Fruit fly (Drosophila melanogaster) whole organism, embryonic: ENCODE data around the gene CG13114.

Source experiments
- Awh ChIP-seq: fragments of 200-800 bp; sonication (Bioruptor generic); IDR thresholded peaks from 2 replicates; pipeline ENCODE4, ENCODE4 v1.3.6; 2022; ENCODE audit warnings: missing biosample characterization, missing genetic modification characterization
- CG10462 ChIP-seq: fragments of 200-800 bp; sonication (Bioruptor generic); optimal IDR thresholded peaks from 2 replicates; lab custom pipeline; 2016; ENCODE audit warnings: missing biosample characterization, missing genetic modification characterization
- CG11093 ChIP-seq: fragments of 200-800 bp; sonication (Bioruptor generic); IDR thresholded peaks from 3 replicates; pipeline ENCODE4 v1.3.6; 2022; ENCODE audit warnings: missing biosample characterization, missing genetic modification characterization
- CG11456 ChIP-seq: fragments of 200-800 bp; sonication (Bioruptor generic); IDR thresholded peaks from 3 replicates; pipeline ENCODE4 v1.3.6; 2022; ENCODE audit warnings: missing biosample characterization, missing genetic modification characterization
- CG12155 ChIP-seq: fragments of 200-800 bp; sonication (Bioruptor generic); optimal IDR thresholded peaks from 3 replicates; lab custom pipeline; 2016; ENCODE audit warnings: missing biosample characterization, missing genetic modification characterization
- CG12744 ChIP-seq: fragments of 200-800 bp; sonication (Bioruptor generic); optimal IDR thresholded peaks from 2 replicates; lab custom pipeline; 2016; ENCODE audit warnings: missing biosample characterization, missing genetic modification characterization
- CG13424 ChIP-seq: fragments of 200-800 bp; sonication (Bioruptor generic); optimal IDR thresholded peaks from 2 replicates; lab custom pipeline; 2019; ENCODE audit warnings: missing biosample characterization, mild to moderate bottlenecking, missing genetic modification characterization, moderate library complexity
- CG13624 ChIP-seq: fragments of 200-800 bp; sonication (Bioruptor generic); optimal IDR thresholded peaks from 2 replicates; lab custom pipeline; 2016; ENCODE audit warnings: missing biosample characterization, missing genetic modification characterization
- CG13894 ChIP-seq: fragments of 200-800 bp; sonication (Bioruptor generic); optimal IDR thresholded peaks from 3 replicates; lab custom pipeline; 2018; ENCODE audit warnings: missing biosample characterization, mild to moderate bottlenecking, missing genetic modification characterization, moderate library complexity
- CG15269 ChIP-seq: fragments of 200-800 bp; sonication (Bioruptor generic); optimal IDR thresholded peaks from 2 replicates; lab custom pipeline; 2018; ENCODE audit warnings: missing biosample characterization, mild to moderate bottlenecking, missing genetic modification characterization, moderate library complexity
- CG15601 ChIP-seq: fragments of 200-800 bp; sonication (Bioruptor generic); optimal IDR thresholded peaks from 3 replicates; lab custom pipeline; 2019; ENCODE audit warnings: missing biosample characterization, mild to moderate bottlenecking, missing genetic modification characterization, moderate library complexity
- CG17361 ChIP-seq: fragments of 200-800 bp; sonication (Bioruptor generic); IDR thresholded peaks from 3 replicates; pipeline ENCODE4 v1.3.6; 2022; ENCODE audit warnings: missing biosample characterization, missing genetic modification characterization
- CG2875 ChIP-seq: fragments of 200-800 bp; sonication (Bioruptor generic); optimal IDR thresholded peaks from 2 replicates; lab custom pipeline; 2017; ENCODE audit warnings: missing biosample characterization, mild to moderate bottlenecking, missing genetic modification characterization, missing genetic modification reagents
- CG31224 ChIP-seq: fragments of 200-800 bp; sonication (Bioruptor generic); IDR thresholded peaks from 2 replicates; pipeline ENCODE4 v1.3.6; 2022; ENCODE audit warnings: missing biosample characterization, missing genetic modification characterization
- CG31441 ChIP-seq: fragments of 200-800 bp; sonication (Bioruptor generic); IDR thresholded peaks from 2 replicates; pipeline ENCODE4 v1.3.6; 2022; ENCODE audit warnings: missing biosample characterization, missing genetic modification characterization
- CG3407 ChIP-seq: fragments of 200-800 bp; sonication (Bioruptor generic); optimal IDR thresholded peaks from 2 replicates; lab custom pipeline; 2018; ENCODE audit warnings: missing biosample characterization, mild to moderate bottlenecking, missing genetic modification characterization
- CG4282 ChIP-seq: fragments of 200-800 bp; sonication (Bioruptor generic); optimal IDR thresholded peaks from 2 replicates; lab custom pipeline; 2016; ENCODE audit warnings: missing biosample characterization, missing genetic modification characterization
- CG4707 ChIP-seq: fragments of 200-800 bp; sonication (Bioruptor generic); optimal IDR thresholded peaks from 2 replicates; lab custom pipeline; 2018; ENCODE audit warnings: missing biosample characterization, mild to moderate bottlenecking, missing genetic modification characterization, moderate library complexity
- CG6765 ChIP-seq: fragments of 200-800 bp; sonication (Bioruptor generic); optimal IDR thresholded peaks from 3 replicates; lab custom pipeline; 2017; ENCODE audit warnings: missing biosample characterization, mild to moderate bottlenecking, missing genetic modification characterization
- CG6791 ChIP-seq: fragments of 200-800 bp; sonication (Bioruptor generic); IDR thresholded peaks from 3 replicates; pipeline ENCODE4 v1.3.6; 2022; ENCODE audit warnings: missing biosample characterization, missing genetic modification characterization; ENCODE audit not compliant: partially characterized antibody
- CG6854 ChIP-seq: fragments of 200-800 bp; sonication (Bioruptor generic); optimal IDR thresholded peaks from 3 replicates; lab custom pipeline; 2017; ENCODE audit warnings: missing biosample characterization, mild to moderate bottlenecking, missing genetic modification characterization
- CG7839 ChIP-seq: fragments of 200-800 bp; sonication (Bioruptor generic); optimal IDR thresholded peaks from 3 replicates; lab custom pipeline; 2018; ENCODE audit warnings: missing biosample characterization, mild to moderate bottlenecking, missing genetic modification characterization, moderate library complexity
- CG8944 ChIP-seq: fragments of 200-800 bp; sonication (Bioruptor generic); optimal IDR thresholded peaks from 3 replicates; lab custom pipeline; 2016; ENCODE audit warnings: missing biosample characterization, missing genetic modification characterization
- CG9797 ChIP-seq: fragments of 200-800 bp; sonication (Bioruptor generic); optimal IDR thresholded peaks from 3 replicates; lab custom pipeline; 2018; ENCODE audit warnings: missing biosample characterization, mild to moderate bottlenecking, missing genetic modification characterization
- CoRest ChIP-seq: fragments of 200-800 bp; sonication (Bioruptor generic); optimal IDR thresholded peaks from 3 replicates; lab custom pipeline; 2018; ENCODE audit warnings: missing biosample characterization, mild to moderate bottlenecking, missing genetic modification characterization, moderate library complexity
- Dbx ChIP-seq: fragments of 200-800 bp; sonication (Bioruptor generic); IDR thresholded peaks from 3 replicates; pipeline ENCODE4 v1.3.6; 2022; ENCODE audit warnings: missing biosample characterization, missing genetic modification characterization
- Dip2 ChIP-seq: fragments of 200-800 bp; sonication (Bioruptor generic); IDR thresholded peaks from 2 replicates; pipeline ENCODE4 v1.3.6; 2022; ENCODE audit warnings: missing biosample characterization, missing genetic modification characterization
- Drgx ChIP-seq: fragments of 200-800 bp; sonication (Bioruptor generic); IDR thresholded peaks from 2 replicates; pipeline ENCODE4 v1.3.6; 2022; ENCODE audit warnings: missing biosample characterization, missing genetic modification characterization
- Fer3 ChIP-seq: fragments of 200-800 bp; sonication (Bioruptor generic); optimal IDR thresholded peaks from 2 replicates; lab custom pipeline; 2018; ENCODE audit warnings: missing biosample characterization, mild to moderate bottlenecking, missing genetic modification characterization, moderate library complexity
- MTF-1 ChIP-seq: fragments of 200-800 bp; sonication (Bioruptor generic); optimal IDR thresholded peaks from 2 replicates; lab custom pipeline; 2018; ENCODE audit warnings: missing biosample characterization, mild to moderate bottlenecking, missing genetic modification characterization, borderline replicate concordance
- Myb ChIP-seq: fragments of 200-800 bp; sonication (Bioruptor generic); optimal IDR thresholded peaks from 2 replicates; lab custom pipeline; 2016; ENCODE audit warnings: missing biosample characterization, missing genetic modification characterization
- Ptx1 ChIP-seq: fragments of 200-800 bp; sonication (Bioruptor generic); IDR thresholded peaks from 2 replicates; pipeline ENCODE4 v1.3.6; 2022; ENCODE audit warnings: missing biosample characterization, missing genetic modification characterization
- Sry-δ ChIP-seq: fragments of 200-800 bp; sonication (Bioruptor generic); optimal IDR thresholded peaks from 2 replicates; lab custom pipeline; 2016; ENCODE audit warnings: missing biosample characterization, missing genetic modification characterization
- az2 ChIP-seq: fragments of 200-800 bp; sonication (Bioruptor generic); optimal IDR thresholded peaks from 3 replicates; lab custom pipeline; 2016; ENCODE audit warnings: missing biosample characterization, missing genetic modification characterization
- bigmax ChIP-seq: fragments of 200-800 bp; sonication (Bioruptor generic); optimal IDR thresholded peaks from 2 replicates; lab custom pipeline; 2018; ENCODE audit warnings: missing biosample characterization, mild to moderate bottlenecking, missing genetic modification characterization
- cas ChIP-seq: fragments of 200-800 bp; sonication (Bioruptor generic); IDR thresholded peaks from 2 replicates; pipeline ENCODE4 v1.3.6; 2022; ENCODE audit warnings: missing biosample characterization, missing genetic modification characterization
- crp ChIP-seq, 2 experiments: fragments of 200-800 bp; sonication (Bioruptor generic); optimal IDR thresholded peaks; 2 replicates in 1 of 2; 3 replicates in 1 of 2; lab custom pipeline; 2017; ENCODE audit warnings: missing biosample characterization in 2 of 2, missing genetic modification characterization in 2 of 2, mild to moderate bottlenecking in 1 of 2, moderate library complexity in 1 of 2
- dmrt99B ChIP-seq: fragments of 200-800 bp; sonication (Bioruptor generic); optimal IDR thresholded peaks from 2 replicates; lab custom pipeline; 2018; ENCODE audit warnings: missing biosample characterization, mild to moderate bottlenecking, missing genetic modification characterization, moderate library complexity
- dpn ChIP-seq, 2 experiments: fragments of 200-800 bp; sonication (Bioruptor generic); optimal IDR thresholded peaks; 3 replicates each; lab custom pipeline; 2016; ENCODE audit warnings: missing biosample characterization in 2 of 2, missing genetic modification characterization in 2 of 2
- dysf ChIP-seq: fragments of 200-800 bp; sonication (Bioruptor generic); IDR thresholded peaks from 3 replicates; pipeline ENCODE4 v1.3.6; 2022; ENCODE audit warnings: missing biosample characterization, missing genetic modification characterization
- ems ChIP-seq: fragments of 200-800 bp; sonication (Bioruptor generic); optimal IDR thresholded peaks from 3 replicates; lab custom pipeline; 2016; ENCODE audit warnings: missing biosample characterization, missing genetic modification characterization
- eve ChIP-seq, 2 experiments: fragments of >200 bp; optimal IDR thresholded peaks; 2 replicates each; lab custom pipeline; 2017; ENCODE audit warnings: missing biosample characterization in 2 of 2, missing genetic modification characterization in 2 of 2
- hth ChIP-seq: fragments of >200 bp; optimal IDR thresholded peaks from 2 replicates; lab custom pipeline; 2017; ENCODE audit warnings: inconsistent platforms
- mirr ChIP-seq: fragments of 200-800 bp; sonication (Bioruptor generic); optimal IDR thresholded peaks from 3 replicates; lab custom pipeline; 2018; ENCODE audit warnings: missing biosample characterization, mild to moderate bottlenecking, missing genetic modification characterization
- pzg ChIP-seq: fragments of 200-800 bp; sonication (Bioruptor generic); optimal IDR thresholded peaks from 3 replicates; lab custom pipeline; 2018; ENCODE audit warnings: missing biosample characterization, mild to moderate bottlenecking, missing genetic modification characterization, moderate library complexity
- sisA ChIP-seq: fragments of 200-800 bp; sonication (Bioruptor generic); IDR thresholded peaks from 2 replicates; pipeline ENCODE4 v1.3.6; 2022; ENCODE audit warnings: missing biosample characterization, missing genetic modification characterization
- sqz ChIP-seq: fragments of 200-800 bp; sonication (Bioruptor generic); optimal IDR thresholded peaks from 3 replicates; lab custom pipeline; 2018; ENCODE audit warnings: missing biosample characterization, mild to moderate bottlenecking, missing genetic modification characterization
- tgo ChIP-seq: fragments of 200-800 bp; sonication (Bioruptor generic); IDR thresholded peaks from 3 replicates; pipeline ENCODE4 v1.3.6; 2022; ENCODE audit warnings: missing biosample characterization, missing genetic modification characterization
- twi ChIP-seq: fragments of 200-800 bp; optimal IDR thresholded peaks from 2 replicates; lab custom pipeline; 2019; ENCODE audit warnings: missing biosample characterization, mild to moderate bottlenecking, missing genetic modification characterization, moderate library complexity
- vvl ChIP-seq: fragments of 200-800 bp; sonication (Bioruptor generic); IDR thresholded peaks from 2 replicates; pipeline ENCODE4 v1.3.6; 2022; ENCODE audit warnings: missing biosample characterization, missing genetic modification characterization

CG13114 gene

dm6 chr2L:9576269-9576933, 30.8 kb downstream of the CG13114 start, which contains the start of gene Mtpalpha (continued):
- TF ChIP-seq Myb (peak; percentile 56), CG4282 (GFP tag; lab: Kevin White, UChicago) (no peak), eve (GFP tag; optimal IDR thresholded peaks at IDR 0.05; lab: Kevin White, UChicago) (no peak), CG13894 (tag; lab: Kevin White, UChicago) (peak; percentile 82), twi (no peak), hth (lab: Kevin White, UChicago) (no peak), az2 (GFP tag; lab: Kevin White, UChicago) (peak; percentile 50), CG11456 (GFP tag; lab: Robert Waterston, UW) (peak; percentile 50; the same call in 1 of the 3 replicates), CG13424 (tag; lab: Kevin White, UChicago) (peak; percentile 48), Dip2 (GFP tag; lab: Robert Waterston, UW) (peak; percentile 98), CG12744 (GFP tag; lab: Kevin White, UChicago) (peak; percentile 27), Drgx (GFP tag; lab: Robert Waterston, UW) (peak; percentile 90), bigmax (GFP tag; lab: Kevin White, UChicago) (no peak), MTF-1 (GFP tag; lab: Kevin White, UChicago) (no peak), dysf (GFP tag; lab: Robert Waterston, UW) (peak; percentile 53; the same call in 2 of the 3 replicates), CG6854 (GFP tag; lab: Kevin White, UChicago) (peak; percentile 35), CG4707 (GFP tag; lab: Kevin White, UChicago) (peak; percentile 12), CG17361 (GFP tag; lab: Robert Waterston, UW) (0 out of 3 replicates have a peak, but pooled peaks have one; percentile 49), Sry-δ (GFP tag; lab: Kevin White, UChicago) (peak; percentile 43), crp (GFP tag; optimal IDR thresholded peaks at IDR 0.05; lab: Kevin White, UChicago) (no peak), CG8944 (GFP tag; lab: Kevin White, UChicago) (peak; percentile 4), dpn (GFP tag; optimal IDR thresholded peaks at IDR 0.05; lab: Kevin White, UChicago) (peak; percentile 9 to 44), Ptx1 (peak; percentile 52), ems (GFP tag; lab: Kevin White, UChicago) (peak; percentile 16), CG31441 (GFP tag; lab: Robert Waterston, UW) (no peak), cas (GFP tag; lab: Robert Waterston, UW) (no peak), CG7839 (tag; lab: Kevin White, UChicago) (peak; percentile 49), CG13624 (GFP tag; lab: Kevin White, UChicago) (peak; percentile 36), CG11093 (GFP tag; lab: Robert Waterston, UW) (no peak), CG31224 (GFP tag; lab: Robert Waterston, UW) (no peak), sisA (GFP tag; lab: Robert Waterston, UW) (peak; percentile 41), CG6791 (peak; percentile 63; the same call in 2 of the 3 replicates), mirr (GFP tag; lab: Kevin White, UChicago) (peak; percentile 42), Fer3 (tag; lab: Kevin White, UChicago) (peak; percentile 4), CG10462 (GFP tag; lab: Kevin White, UChicago) (peak; percentile 34), Awh (GFP tag; lab: Robert Waterston, UW) (no peak), CG3407 (no peak), CG15601 (peak; percentile 39), pzg (GFP tag; lab: Kevin White, UChicago) (peak; percentile 73), CG2875 (GFP tag; lab: Kevin White, UChicago) (no peak), CG12155 (GFP tag; lab: Kevin White, UChicago) (peak; percentile 48), CG6765 (GFP tag; lab: Kevin White, UChicago) (peak; percentile 42), CoRest (peak; percentile 38), CG9797 (GFP tag; lab: Kevin White, UChicago) (peak; percentile 86), CG15269 (tag; lab: Kevin White, UChicago) (peak; percentile 20), vvl (GFP tag; lab: Robert Waterston, UW) (peak; percentile 63), sqz (peak; percentile 72), Dbx (GFP tag; lab: Robert Waterston, UW) (peak; percentile 31; the same call in 1 of the 3 replicates), dmrt99B (peak; percentile 1), tgo (GFP tag; lab: Robert Waterston, UW) (0 out of 3 replicates have a peak, but pooled peaks have one; percentile 17)
